Worm (Caenorhabditis elegans): ENCODE measurements around the gene F29B9.5.

The F29B9.5 gene

DNA sequence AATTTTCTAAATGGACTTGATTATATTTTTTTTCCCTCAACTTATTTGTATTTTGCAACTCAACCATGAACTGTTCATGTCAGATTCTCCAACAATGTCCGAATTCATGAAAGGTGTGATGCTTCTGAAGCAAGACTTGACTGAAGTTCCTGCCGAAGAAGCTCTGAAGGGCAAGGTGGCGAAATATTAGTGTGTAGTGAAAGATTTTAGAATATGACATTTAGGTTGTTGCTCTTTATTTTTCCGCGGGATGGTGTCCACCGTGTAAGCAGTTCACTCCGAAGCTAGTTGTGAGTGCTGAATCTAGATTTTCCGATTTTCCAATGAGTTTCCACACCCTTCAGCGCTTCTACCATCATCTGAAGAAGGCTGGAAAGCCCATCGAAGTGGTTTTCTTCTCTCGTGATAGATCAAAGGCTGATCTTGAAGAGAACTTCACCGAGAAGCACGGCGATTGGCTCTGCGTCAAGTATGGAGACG is at the start of gene F29B9.5:
Gene F29B9.5 (plus strand): TSS at position 51 of the 480 bp plus-strand sequence.
- TF ChIP-seq W03F9.2 (tag; optimal IDR thresholded peaks at IDR 0.05) (no peak), him-1 (tag; optimal IDR thresholded peaks at IDR 0.05) (no peak), dao-5 (tag; optimal IDR thresholded peaks at IDR 0.05) (no peak)

DNA sequence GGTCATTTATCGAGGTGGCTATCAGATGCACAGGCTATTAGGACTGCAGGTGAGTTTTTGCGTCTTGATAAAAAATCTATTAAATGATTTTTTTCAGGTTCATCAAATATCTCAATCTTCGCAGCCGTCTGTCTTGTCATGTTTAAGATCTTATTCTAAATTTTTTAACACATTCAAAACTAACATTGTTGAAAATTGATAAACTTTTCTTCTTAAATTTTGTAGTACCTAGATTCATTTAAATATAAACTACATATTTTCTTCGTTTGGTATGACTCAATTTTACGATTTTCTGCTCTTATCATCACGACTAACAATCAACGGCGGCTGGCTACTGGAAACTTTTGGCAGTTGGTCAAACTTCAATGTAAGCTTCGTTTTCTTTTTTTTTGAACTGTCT is 49.6 kb upstream of the F29B9.5 start, which contains the start of gene F19C7.4:
Gene F19C7.4 (plus strand): TSS at position 301 of the 400 bp plus-strand sequence.
- TF ChIP-seq him-1 (tag; optimal IDR thresholded peaks at IDR 0.05) = no peak
- no peak for TF ChIP-seq dao-5 (tag; optimal IDR thresholded peaks at IDR 0.05)
- no peak for TF ChIP-seq W03F9.2 (tag; optimal IDR thresholded peaks at IDR 0.05)

DNA sequence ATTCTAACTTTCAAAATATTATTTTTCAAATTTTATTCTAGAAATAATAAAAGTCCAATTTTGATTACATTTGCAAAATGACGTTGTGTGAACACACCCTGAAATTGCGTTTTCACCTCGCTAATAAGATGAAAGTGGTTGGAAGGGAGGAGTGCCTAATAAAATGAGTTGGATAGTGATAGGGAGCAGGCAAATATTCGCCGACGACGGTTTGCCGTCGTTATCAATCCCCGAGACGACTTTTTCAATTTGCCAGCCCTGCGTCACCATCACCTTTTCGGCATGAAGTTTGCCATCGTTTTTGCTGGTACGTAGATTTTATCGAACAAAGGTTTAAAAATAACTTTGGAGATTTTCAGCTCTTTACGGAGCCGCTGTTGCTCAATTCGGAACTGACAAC is 46.6 kb upstream of the F29B9.5 start, which contains the start of gene nspg-10:
Gene nspg-10 (plus strand): TSS at position 179 of the 400 bp plus-strand sequence.
- no peak for TF ChIP-seq W03F9.2 (tag; optimal IDR thresholded peaks at IDR 0.05)
- no peak for TF ChIP-seq dao-5 (tag; optimal IDR thresholded peaks at IDR 0.05)
- TF ChIP-seq him-1 (tag; optimal IDR thresholded peaks at IDR 0.05) = no peak

DNA sequence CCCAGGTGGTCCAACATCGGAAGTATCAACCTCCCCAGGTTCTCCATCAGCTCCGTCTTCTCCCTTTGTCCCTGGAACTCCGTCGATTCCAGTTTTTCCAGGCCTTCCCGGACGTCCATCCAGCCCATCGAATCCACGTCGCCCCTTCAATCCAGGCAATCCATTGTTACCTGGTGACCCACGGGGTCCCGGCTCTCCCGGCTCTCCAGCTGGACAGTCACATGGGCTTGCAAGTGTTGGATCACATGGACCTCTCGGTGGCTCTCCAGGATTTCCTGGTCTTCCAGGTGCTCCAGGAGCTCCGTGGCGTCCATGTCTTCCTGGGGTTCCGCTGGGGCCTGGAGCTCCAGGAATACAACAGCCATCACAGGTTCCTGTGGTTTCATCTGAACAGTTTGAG is 43.6 kb upstream of the F29B9.5 start:
- no peak for TF ChIP-seq dao-5 (tag; optimal IDR thresholded peaks at IDR 0.05)

DNA sequence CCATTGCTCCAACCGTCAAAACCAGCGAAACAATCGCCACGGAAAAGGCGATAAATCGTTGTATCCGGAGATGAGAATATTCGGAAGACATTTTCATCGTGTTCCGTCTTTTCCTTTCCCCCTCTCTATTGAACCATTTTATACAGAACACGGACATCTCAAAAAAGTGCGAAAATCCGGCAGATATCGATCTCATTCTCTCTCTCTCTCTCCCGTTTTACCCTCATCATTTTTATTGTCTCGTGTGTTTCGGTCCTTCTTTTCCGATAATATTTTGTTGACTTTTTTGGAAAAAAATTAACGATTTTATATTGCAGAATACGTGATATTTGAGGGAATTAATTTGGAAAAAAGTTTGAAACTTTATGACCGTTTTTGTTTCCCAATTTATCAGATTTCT is 42.6 kb upstream of the F29B9.5 start, which contains the start of gene col-110:
Gene col-110 (minus strand): TSS at position 101 of the 400 bp plus-strand sequence.
- TF ChIP-seq W03F9.2 (tag; optimal IDR thresholded peaks at IDR 0.05) (no peak), him-1 (tag; optimal IDR thresholded peaks at IDR 0.05) (no peak), dao-5 (tag; optimal IDR thresholded peaks at IDR 0.05) (no peak)

DNA sequence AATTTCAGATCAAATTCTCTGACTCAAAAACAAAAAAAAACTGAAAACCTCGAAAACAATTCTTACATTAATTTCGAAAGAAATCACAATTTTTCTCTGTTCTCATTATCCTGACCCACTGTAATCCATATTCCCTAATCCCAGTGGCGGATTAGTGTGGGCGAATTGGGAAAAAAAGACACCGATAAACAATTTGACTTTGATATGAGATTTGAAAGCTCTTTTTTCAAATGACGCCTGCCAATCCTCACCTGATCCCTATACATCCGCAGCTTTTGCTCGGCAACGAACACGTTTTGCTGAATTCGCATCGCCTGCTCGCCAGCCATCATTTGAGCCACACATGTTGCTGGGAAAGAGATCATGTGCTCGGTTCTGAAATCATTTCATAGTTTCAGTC is 40.5 kb upstream of the F29B9.5 start:
- TF ChIP-seq dao-5 (tag; optimal IDR thresholded peaks at IDR 0.05) = no peak
- TF ChIP-seq him-1 (tag; optimal IDR thresholded peaks at IDR 0.05) = no peak
- no peak for TF ChIP-seq W03F9.2 (tag; optimal IDR thresholded peaks at IDR 0.05)

DNA sequence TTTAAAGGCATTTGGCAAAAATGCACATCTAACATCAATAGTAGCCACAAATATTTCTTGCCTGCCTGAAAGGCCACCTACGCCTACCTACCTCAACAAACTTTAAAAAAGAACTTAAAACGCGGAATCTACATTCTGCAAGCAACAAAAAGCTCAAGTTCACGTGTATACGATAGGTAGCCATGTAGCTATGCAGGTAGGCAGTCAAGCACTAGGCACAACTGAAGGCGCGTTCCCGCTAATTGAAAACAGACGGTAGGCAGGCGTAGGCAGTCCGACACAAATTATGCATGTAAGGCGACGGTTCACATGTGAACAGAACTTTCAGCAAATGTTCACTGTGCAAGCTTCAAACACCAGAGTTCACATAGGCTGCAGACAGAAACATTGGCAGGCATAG is 39.6 kb upstream of the F29B9.5 start:
- TF ChIP-seq dao-5 (tag; optimal IDR thresholded peaks at IDR 0.05) (no peak), W03F9.2 (tag; optimal IDR thresholded peaks at IDR 0.05) (no peak), him-1 (tag; optimal IDR thresholded peaks at IDR 0.05) (no peak)

DNA sequence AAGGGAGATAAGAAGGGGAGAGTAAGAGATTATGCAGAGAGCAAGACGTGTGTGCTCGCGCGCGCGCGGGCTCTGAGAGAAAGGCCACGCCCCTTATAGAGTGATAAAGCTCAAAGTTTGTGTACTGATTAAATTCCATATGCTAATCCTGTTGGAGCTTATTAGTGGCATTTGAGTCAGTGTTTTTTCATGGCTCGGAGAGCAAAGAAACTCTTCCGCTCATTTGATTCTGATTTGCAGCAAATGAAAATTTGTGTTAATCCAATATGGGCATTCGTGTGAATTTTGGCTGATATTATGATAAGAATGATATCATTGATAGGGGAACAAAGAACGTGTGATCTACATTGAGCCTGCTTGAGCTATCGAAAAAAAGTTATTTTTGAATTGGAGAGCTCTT is 38.7 kb upstream of the F29B9.5 start:
- TF ChIP-seq W03F9.2 (tag; optimal IDR thresholded peaks at IDR 0.05) (no peak), dao-5 (tag; optimal IDR thresholded peaks at IDR 0.05) (no peak), him-1 (tag; optimal IDR thresholded peaks at IDR 0.05) (no peak)

DNA sequence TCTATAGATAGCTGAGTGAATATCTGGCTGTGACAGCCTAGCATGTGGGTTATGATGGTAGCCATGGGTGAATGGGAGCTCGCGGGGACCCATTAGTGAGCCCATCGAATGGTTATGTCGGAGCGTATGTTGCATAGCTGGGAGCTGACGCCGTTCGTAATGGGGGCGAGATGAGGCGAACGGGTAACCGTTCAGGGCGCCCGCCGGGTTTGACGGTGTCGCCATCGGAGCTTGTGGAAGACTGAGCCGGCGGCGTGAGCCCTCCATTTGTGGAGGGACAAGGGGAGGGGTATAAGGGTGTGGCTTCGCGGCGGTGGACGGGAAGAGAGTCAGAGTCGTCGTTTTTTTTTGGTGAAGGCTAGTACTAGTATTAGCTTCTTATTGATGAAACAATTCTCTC is 28.4 kb upstream of the F29B9.5 start:
- TF ChIP-seq W03F9.2 (tag; optimal IDR thresholded peaks at IDR 0.05) (no peak), dao-5 (tag; optimal IDR thresholded peaks at IDR 0.05) (no peak), him-1 (tag; optimal IDR thresholded peaks at IDR 0.05) (no peak)

DNA sequence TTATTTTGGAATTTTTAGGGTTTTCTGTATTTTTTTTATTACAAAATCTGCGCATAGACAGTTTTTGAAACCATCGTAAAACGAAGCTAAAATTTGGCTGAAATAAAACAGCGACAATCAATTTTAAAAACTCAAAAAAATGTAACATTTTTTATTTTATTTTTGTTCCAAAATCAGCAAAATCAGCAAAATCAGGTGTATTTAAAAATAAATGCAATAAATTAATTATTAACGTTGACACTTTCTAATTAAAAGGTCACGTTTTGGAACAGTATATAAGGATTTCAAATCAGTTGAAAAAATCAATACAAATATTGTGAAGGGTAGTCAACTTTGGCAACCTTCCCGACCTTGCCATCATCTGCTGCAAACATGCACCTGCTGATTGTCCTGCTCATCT is 18.8 kb upstream of the F29B9.5 start, which contains the start of gene R105.1:
Gene R105.1 (plus strand): TSS at position 301 of the 400 bp plus-strand sequence.
- no peak for TF ChIP-seq W03F9.2 (tag; optimal IDR thresholded peaks at IDR 0.05)
- TF ChIP-seq him-1 (tag; optimal IDR thresholded peaks at IDR 0.05) = no peak
- no peak for TF ChIP-seq dao-5 (tag; optimal IDR thresholded peaks at IDR 0.05)

DNA sequence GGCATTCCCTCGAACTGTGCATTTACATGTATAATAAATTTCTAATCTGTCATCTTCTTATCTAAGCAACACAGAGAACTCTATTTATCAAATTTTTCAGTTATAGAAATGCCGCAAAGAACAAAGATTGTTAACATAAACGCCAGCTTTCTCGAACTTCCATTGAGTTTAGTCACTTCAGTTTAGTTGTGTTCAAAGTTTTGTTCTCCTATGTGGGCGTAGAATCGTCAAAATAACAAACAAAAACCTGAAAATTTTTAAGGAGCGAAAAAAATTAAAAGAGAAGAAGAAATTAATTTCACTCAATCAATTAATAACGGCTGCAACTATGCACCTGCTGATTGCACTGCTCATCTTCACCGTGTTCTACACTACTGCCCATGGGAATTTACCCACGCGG is 16.2 kb upstream of the F29B9.5 start, which contains the start of gene R105.5:
Gene R105.5 (plus strand): TSS at position 301 of the 400 bp plus-strand sequence.
- TF ChIP-seq dao-5 (tag; optimal IDR thresholded peaks at IDR 0.05) = no peak
- TF ChIP-seq him-1 (tag; optimal IDR thresholded peaks at IDR 0.05) = no peak
- no peak for TF ChIP-seq W03F9.2 (tag; optimal IDR thresholded peaks at IDR 0.05)

DNA sequence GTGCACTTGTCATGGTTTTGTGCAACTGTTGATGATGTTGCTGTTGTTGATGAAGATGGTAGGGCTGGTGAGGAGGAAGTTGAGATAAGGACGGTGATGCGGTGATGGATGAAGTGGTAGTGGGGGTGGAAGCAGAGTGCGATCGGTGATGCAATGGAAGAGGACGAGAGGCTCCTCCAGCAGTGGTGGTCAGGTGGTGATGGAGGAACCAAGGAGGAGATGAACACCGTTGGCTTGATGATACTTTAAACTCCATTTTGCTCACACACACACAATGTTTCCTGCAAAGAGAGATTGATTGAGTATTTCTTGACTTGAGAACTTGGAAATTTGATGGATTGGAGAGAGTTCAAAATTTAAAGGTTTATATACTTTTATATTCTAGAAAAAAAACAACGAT is 14.4 kb upstream of the F29B9.5 start, which contains the start of gene F19C7.8:
Gene F19C7.8 (minus strand): TSS at position 256 of the 400 bp plus-strand sequence.
- TF ChIP-seq W03F9.2 (tag; optimal IDR thresholded peaks at IDR 0.05) (no peak), dao-5 (tag; optimal IDR thresholded peaks at IDR 0.05) (no peak), him-1 (tag; optimal IDR thresholded peaks at IDR 0.05) (no peak)

DNA sequence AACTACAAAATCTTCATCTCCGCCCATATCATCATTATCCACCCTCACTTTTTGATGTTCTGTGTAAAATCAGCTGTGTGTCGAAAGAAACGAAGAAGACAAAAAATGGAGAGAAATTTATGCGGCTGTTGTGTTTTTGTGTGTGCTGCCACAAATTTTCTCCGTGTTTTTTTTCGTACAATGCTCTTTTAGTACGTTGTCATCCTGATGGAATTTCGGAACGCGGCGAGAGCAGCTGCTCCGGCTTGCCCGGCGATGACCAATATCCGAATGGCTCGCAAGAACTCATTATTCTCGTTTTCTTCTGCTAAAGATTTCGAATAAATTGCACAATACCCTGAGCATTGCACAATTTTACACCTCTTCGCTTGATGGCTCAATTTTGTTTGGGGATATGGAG is 12.9 kb upstream of the F29B9.5 start:
- TF ChIP-seq him-1 (tag; optimal IDR thresholded peaks at IDR 0.05) (no peak), dao-5 (tag; optimal IDR thresholded peaks at IDR 0.05) (no peak), W03F9.2 (tag; optimal IDR thresholded peaks at IDR 0.05) (no peak)

DNA sequence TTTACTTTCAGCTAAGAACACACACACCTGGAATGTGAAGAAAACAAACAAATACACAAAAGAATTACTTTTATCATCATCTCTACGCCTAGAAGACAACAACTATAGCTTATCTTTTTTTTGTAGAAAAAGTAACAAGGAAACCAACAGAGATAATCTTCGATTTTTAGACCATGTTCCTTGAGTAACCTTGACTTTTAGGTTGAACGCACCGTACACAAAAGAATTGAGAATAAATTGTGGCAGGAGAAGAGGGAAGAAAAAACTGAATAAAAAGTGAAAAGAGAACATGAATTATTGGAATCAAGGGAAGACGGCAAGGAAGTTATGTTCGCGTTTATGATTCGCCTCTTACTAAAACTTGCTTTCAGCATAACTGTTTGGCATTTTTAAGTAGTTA is 11.3 kb upstream of the F29B9.5 start:
- TF ChIP-seq him-1 (tag; optimal IDR thresholded peaks at IDR 0.05) = no peak
- TF ChIP-seq dao-5 (tag; optimal IDR thresholded peaks at IDR 0.05) = no peak
- no peak for TF ChIP-seq W03F9.2 (tag; optimal IDR thresholded peaks at IDR 0.05)

DNA sequence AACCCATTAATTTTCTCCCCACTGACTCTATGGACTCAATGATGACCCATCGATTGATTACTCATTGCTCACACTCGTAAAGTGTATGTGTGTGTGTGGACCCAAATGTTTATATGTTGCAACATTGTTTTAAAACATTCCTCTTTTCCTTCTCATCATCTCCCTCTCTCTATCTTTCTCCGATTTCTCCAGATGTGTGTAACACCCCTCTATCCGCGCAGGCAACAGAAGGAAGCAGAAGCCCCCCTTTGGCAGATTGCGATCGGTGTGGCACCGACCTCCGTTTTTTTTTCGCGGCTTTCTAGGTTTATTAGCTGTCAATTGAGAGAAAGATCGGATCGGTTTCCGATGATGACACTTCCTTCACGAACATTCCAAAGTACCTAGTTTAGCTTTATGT is 8.6 kb upstream of the F29B9.5 start:
- TF ChIP-seq dao-5 (tag; optimal IDR thresholded peaks at IDR 0.05) (no peak), him-1 (tag; optimal IDR thresholded peaks at IDR 0.05) (no peak), W03F9.2 (tag; optimal IDR thresholded peaks at IDR 0.05) (no peak)
